Worm (Caenorhabditis elegans) whole organism, midembryonic: ENCODE measurements around the gene Y55D9A.2.
A peak's percentile ranks its signal among the peaks of the same experiment; 100 is the strongest.

Source experiments
- T22C8.4 ChIP-seq: fragments of 200-800 bp; sonication (Bioruptor generic); IDR thresholded peaks from 2 replicates; pipeline ENCODE4 v1.3.6; 2022; ENCODE audit warnings: missing genetic modification characterization, missing compliant biosample characterization
- cog-1 ChIP-seq: sonication (generic microtip); optimal IDR thresholded peaks from 2 replicates; lab custom pipeline; 2016; ENCODE audit warnings: missing genetic modification characterization, missing compliant biosample characterization
- flt-1 ChIP-seq: fragments of 200-800 bp; sonication (Bioruptor generic); IDR thresholded peaks from 2 replicates; pipeline ENCODE4 v1.3.6; 2022; ENCODE audit warnings: missing genetic modification characterization, missing compliant biosample characterization
- klf-2 ChIP-seq: fragments of 200-800 bp; sonication (Bioruptor generic); conservative IDR thresholded peaks from 2 replicates; pipeline ENCODE4 v1.3.6; 2022; ENCODE audit warnings: missing genetic modification reagents, missing genetic modification characterization, missing compliant biosample characterization
- med-1 ChIP-seq: sonication (generic microtip); optimal IDR thresholded peaks from 2 replicates; lab custom pipeline; 2017; ENCODE audit warnings: missing genetic modification characterization, mild to moderate bottlenecking, missing compliant biosample characterization, antibody characterized with exemption, missing genetic modification reagents; ENCODE audit not compliant: insufficient read depth
- ref-1 ChIP-seq: fragments of 200-800 bp; sonication (Bioruptor generic); conservative IDR thresholded peaks from 2 replicates; pipeline ENCODE4 v1.3.6; 2022; ENCODE audit warnings: missing genetic modification reagents, missing genetic modification characterization, missing compliant biosample characterization
- tab-1 ChIP-seq: fragments of 200-800 bp; sonication (Bioruptor generic); IDR thresholded peaks from 2 replicates; pipeline ENCODE4 v1.3.6; 2022; ENCODE audit warnings: missing genetic modification characterization, missing compliant biosample characterization
- ztf-23 ChIP-seq: fragments of 200-800 bp; sonication (Bioruptor generic); IDR thresholded peaks from 2 replicates; pipeline ENCODE4 v1.3.6; 2022; ENCODE audit warnings: missing genetic modification reagents, missing genetic modification characterization, missing compliant biosample characterization
- ztf-29 ChIP-seq: fragments of 200-800 bp; sonication (Bioruptor generic); IDR thresholded peaks from 2 replicates; pipeline ENCODE4 v1.3.6; 2022; ENCODE audit warnings: missing genetic modification reagents, missing genetic modification characterization, missing compliant biosample characterization

Y55D9A.2 gene

DNA sequence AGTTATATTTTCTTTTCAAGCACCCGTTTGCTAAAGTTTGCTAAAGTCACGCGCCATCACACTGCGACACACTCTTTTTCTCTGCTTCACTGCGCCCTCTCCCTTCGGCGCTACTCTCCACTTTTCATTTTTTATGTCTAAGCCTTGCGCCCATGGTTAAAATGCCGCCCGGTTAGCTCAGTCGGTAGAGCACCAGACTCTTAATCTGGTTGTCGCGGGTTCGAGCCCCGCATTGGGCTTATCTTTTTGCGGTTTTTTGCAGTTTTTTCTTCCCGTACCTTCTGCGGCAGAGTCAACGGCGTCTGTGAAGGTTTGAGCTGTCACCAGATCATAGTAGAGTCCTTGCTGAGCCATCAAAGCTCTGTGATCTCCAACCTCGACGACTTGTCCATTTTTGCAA is 10.7 kb downstream of the Y55D9A.2 start:
- TF ChIP-seq tab-1 (GFP tag; lab: Robert Waterston, UW) (peak; percentile 80), cog-1 (tag; lab: Kevin White, UChicago) (peak; percentile 59), klf-2 (GFP tag; lab: Robert Waterston, UW) (peak; percentile 69), flt-1 (peak; percentile 63), ref-1 (peak; percentile 51; the same call in 1 of the 2 replicates), ztf-29 (GFP tag; lab: Robert Waterston, UW) (peak; percentile 71; the same call in 1 of the 2 replicates), T22C8.4 (peak; percentile 76), ztf-23 (GFP tag; lab: Robert Waterston, UW) (peak; percentile 88), med-1 (peak; percentile 49)

DNA sequence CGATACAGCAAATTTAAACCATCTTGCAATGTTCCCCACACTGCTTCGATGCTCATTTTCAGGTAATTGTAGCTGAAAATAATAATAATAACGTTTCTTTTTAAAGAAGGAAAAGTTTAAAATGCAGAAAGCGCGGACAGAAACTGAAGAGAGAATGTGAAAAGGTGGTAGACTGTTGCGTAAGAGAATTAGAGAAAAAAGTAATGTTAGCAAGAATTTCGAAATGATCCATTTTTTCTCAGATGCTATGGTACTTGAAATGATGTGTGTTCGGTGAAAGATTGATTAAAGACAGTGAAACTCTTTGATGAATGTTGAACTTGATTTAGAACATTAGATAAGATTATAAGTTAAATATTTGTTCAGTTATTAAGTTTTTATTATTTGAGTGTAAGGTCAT is 14.9 kb downstream of the Y55D9A.2 start, which contains the start of gene cul-6:
cul-6 (minus strand) TSS at position 79 of the 400 bp plus-strand sequence.
- TF ChIP-seq klf-2 (GFP tag; lab: Robert Waterston, UW) = no peak
- TF ChIP-seq flt-1 = no peak
- TF ChIP-seq ztf-29 (GFP tag; lab: Robert Waterston, UW) = no peak
- no peak for TF ChIP-seq ref-1
- TF ChIP-seq ztf-23 (GFP tag; lab: Robert Waterston, UW) = no peak
- no peak for TF ChIP-seq tab-1 (GFP tag; lab: Robert Waterston, UW)
- no peak for TF ChIP-seq med-1
- no peak for TF ChIP-seq cog-1 (tag; lab: Kevin White, UChicago)
- TF ChIP-seq T22C8.4 = no peak

DNA sequence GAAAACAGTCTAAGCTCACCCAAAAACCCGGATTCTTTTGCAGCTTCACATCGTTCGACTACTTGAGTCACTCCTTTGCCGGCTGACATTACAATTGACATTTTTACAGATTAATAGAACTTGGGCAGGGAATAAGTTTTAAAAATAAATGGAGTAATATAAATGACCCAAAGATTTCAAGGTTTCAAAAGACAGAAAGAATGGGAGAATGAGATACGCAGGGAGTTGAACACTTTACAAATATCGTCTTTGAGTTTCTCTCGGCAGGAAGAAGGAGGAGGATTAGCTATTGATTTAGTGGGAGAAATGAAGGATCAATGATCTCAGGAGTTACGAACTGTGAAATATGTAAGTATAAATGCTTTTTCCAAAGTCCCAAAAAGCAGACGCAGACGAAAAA is 19.3 kb downstream of the Y55D9A.2 start, which contains the start of gene K08E7.8:
K08E7.8 (minus strand) TSS at position 101 of the 400 bp plus-strand sequence.
- no peak for TF ChIP-seq klf-2 (GFP tag; lab: Robert Waterston, UW)
- TF ChIP-seq tab-1 (GFP tag; lab: Robert Waterston, UW) = no peak
- TF ChIP-seq ztf-29 (GFP tag; lab: Robert Waterston, UW) = no peak
- no peak for TF ChIP-seq flt-1
- no peak for TF ChIP-seq med-1
- no peak for TF ChIP-seq ztf-23 (GFP tag; lab: Robert Waterston, UW)
- TF ChIP-seq cog-1 (tag; lab: Kevin White, UChicago) = no peak
- TF ChIP-seq T22C8.4 = no peak
- TF ChIP-seq ref-1 = no peak

DNA sequence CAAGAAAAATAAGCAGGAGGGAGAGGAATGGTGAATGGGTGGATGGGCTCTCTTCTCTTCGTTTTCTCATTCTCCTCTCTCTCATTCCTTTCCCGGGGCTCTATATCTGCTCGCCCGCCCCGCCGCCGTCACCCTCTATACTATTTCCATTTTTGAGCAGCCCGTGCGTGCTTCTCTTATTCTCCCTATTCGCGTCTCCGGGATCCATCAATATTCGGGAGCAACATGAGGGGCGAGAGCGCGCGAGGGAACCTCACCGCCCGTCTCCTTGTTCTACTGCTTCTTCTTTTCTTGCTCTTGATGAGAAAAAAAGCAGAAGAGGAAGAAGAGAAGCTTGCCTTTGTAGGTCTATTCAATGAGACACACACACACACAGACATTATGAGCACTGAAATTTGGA is 21.1 kb downstream of the Y55D9A.2 start:
- TF ChIP-seq flt-1 (no peak), ref-1 (0 out of 2 replicates have a peak, but pooled peaks have one; percentile 44), klf-2 (GFP tag; lab: Robert Waterston, UW) (no peak), T22C8.4 (no peak), cog-1 (tag; lab: Kevin White, UChicago) (no peak), ztf-23 (GFP tag; lab: Robert Waterston, UW) (0 out of 2 replicates have a peak, but pooled peaks have one; percentile 6), med-1 (no peak), tab-1 (GFP tag; lab: Robert Waterston, UW) (no peak)

DNA sequence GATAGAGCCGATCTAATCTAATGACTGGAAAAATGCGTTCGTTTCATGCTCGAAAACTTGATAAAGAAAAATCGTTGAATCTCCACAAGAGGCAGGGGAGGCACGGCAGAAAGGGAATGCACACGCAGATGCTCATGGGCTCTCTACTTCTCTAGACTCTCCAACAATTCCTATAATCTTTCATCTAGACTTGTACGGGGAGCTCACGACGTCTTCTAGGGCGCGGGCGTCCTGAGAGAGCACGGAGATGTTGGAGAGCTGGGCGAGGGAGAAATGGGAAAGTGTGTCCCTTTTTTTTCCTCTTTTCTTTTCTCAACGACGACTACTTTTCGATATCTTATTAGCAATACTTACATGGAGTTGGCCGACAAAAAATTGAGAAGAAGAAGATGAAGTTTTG is 22.1 kb downstream of the Y55D9A.2 start:
- TF ChIP-seq med-1 = no peak
- no peak for TF ChIP-seq T22C8.4
- TF ChIP-seq ztf-29 (GFP tag; lab: Robert Waterston, UW) = no peak
- no peak for TF ChIP-seq tab-1 (GFP tag; lab: Robert Waterston, UW)
- no peak for TF ChIP-seq cog-1 (tag; lab: Kevin White, UChicago)
- no peak for TF ChIP-seq ztf-23 (GFP tag; lab: Robert Waterston, UW)
- TF ChIP-seq klf-2 (GFP tag; lab: Robert Waterston, UW) = no peak
- TF ChIP-seq flt-1 = no peak
- no peak for TF ChIP-seq ref-1

DNA sequence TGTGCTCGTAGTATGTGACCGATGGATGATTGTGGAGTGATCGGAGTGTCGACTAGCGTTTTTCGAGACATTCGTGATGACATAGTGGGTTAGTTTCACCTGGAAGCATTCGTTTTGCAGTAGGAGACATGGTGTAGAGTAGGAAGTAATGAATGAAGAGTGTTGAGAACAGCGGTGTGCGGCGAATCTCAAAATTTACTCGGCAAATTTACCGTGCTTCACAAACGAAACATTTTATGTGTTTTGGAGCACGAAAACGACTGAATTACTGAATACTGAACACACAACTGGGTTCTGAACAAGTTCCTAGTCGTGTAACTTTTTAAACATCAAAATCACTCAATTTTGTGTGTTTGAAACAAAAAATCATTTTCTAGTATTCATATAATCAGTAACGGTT is 24.2 kb downstream of the Y55D9A.2 start, which contains the start of gene K08E7.6:
K08E7.6 (minus strand) TSS at position 101 of the 400 bp plus-strand sequence.
- no peak for TF ChIP-seq med-1
- no peak for TF ChIP-seq klf-2 (GFP tag; lab: Robert Waterston, UW)
- TF ChIP-seq flt-1 = no peak
- TF ChIP-seq ref-1 = no peak
- no peak for TF ChIP-seq T22C8.4
- no peak for TF ChIP-seq ztf-23 (GFP tag; lab: Robert Waterston, UW)
- TF ChIP-seq cog-1 (tag; lab: Kevin White, UChicago) = no peak

DNA sequence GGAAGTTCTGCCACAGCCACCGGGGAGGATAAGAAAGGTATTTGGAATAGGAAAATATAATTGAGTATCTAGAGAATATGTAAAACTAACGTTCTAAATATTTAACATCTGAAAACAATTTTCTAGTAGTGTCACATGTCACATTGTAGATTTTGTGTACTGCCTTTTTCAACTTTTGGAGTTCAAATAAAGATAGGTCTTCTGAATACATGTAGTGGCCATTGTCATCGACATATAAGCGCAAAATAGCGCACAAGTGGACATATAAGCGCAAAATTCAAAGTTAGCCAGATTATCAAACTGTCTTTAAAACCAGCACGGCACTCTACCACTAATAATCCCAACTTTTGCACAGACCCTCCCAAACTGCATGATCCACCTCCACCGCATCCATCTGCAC is 31.0 kb downstream of the Y55D9A.2 start:
- TF ChIP-seq cog-1 (tag; lab: Kevin White, UChicago) (no peak), T22C8.4 (no peak), ztf-29 (GFP tag; lab: Robert Waterston, UW) (no peak), klf-2 (GFP tag; lab: Robert Waterston, UW) (no peak), ztf-23 (GFP tag; lab: Robert Waterston, UW) (no peak), ref-1 (no peak), med-1 (no peak), tab-1 (GFP tag; lab: Robert Waterston, UW) (no peak), flt-1 (no peak)

DNA sequence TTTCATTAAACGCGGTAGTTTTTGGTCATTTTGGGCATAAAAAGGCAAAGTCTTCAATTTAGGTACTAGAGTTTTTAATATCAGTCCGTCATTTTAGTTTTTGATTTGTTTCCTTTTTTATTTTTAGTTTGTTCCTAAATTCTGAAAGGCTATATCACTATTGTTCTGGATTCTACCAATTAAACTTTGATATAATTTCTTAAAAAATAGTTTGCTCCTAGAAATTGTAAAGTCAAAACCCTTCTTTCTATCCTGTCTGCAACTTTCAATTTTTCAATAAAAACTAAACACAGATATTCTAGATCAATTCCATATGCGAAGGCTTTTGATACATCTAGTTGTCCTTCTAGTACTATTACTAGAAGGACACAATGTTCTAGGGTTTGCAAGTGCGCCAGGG is 32.2 kb downstream of the Y55D9A.2 start, which contains the start of gene K08E7.5:
K08E7.5 (plus strand) TSS at position 301 of the 400 bp plus-strand sequence.
- TF ChIP-seq ztf-23 (GFP tag; lab: Robert Waterston, UW) = no peak

DNA sequence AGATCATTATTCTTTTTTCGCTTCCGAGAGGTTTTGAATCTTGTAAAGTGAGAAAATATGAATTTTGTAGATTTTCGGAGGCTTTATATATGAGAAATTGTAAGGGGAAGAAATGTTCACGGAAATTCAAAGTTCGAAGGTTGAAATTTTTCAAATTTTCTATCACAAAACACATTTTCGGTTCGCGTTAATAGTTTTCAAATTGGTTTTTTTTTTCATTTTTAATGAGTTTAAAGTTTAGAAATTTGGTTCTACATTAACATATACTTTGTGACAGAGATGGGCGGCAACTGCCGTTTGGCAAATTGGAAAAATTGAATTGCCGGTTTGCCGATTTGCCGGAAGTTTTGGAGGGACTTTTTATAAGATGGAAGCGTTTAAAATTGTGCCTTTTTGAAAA is 34.2 kb downstream of the Y55D9A.2 start, which contains the start of gene K08E7.4:
K08E7.4 (minus strand) TSS at position 101 of the 400 bp plus-strand sequence.
- no peak for TF ChIP-seq ztf-23 (GFP tag; lab: Robert Waterston, UW)
- no peak for TF ChIP-seq ztf-29 (GFP tag; lab: Robert Waterston, UW)
- TF ChIP-seq tab-1 (GFP tag; lab: Robert Waterston, UW) = no peak
- no peak for TF ChIP-seq T22C8.4
- no peak for TF ChIP-seq med-1
- TF ChIP-seq klf-2 (GFP tag; lab: Robert Waterston, UW) = no peak
- TF ChIP-seq ref-1 = no peak
- TF ChIP-seq flt-1 = no peak
- TF ChIP-seq cog-1 (tag; lab: Kevin White, UChicago) = no peak

DNA sequence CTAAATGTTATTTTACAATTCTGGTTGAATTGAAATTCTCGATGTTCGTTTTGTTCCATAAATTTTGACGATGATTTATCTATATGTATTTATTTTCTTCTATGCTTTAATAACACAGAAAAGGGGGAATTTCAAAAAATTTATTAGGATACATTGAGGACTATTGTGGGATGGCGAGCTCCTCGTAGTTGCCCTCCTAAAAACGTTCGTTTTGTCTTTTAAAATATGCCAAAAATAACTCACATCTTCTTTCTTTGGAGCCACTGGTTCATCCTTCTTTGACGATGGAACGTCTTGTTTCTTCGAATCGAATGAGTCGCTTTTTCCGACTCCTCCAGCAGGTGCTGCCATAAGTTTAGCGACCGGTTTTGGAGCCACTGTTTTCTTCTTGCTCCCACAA is 34.7 kb downstream of the Y55D9A.2 start:
- TF ChIP-seq tab-1 (GFP tag; lab: Robert Waterston, UW) = no peak
- TF ChIP-seq ztf-23 (GFP tag; lab: Robert Waterston, UW) = no peak
- TF ChIP-seq klf-2 (GFP tag; lab: Robert Waterston, UW) = no peak
- no peak for TF ChIP-seq T22C8.4
- TF ChIP-seq flt-1 = no peak
- TF ChIP-seq med-1 = no peak
- no peak for TF ChIP-seq ref-1
- no peak for TF ChIP-seq ztf-29 (GFP tag; lab: Robert Waterston, UW)
- TF ChIP-seq cog-1 (tag; lab: Kevin White, UChicago) = no peak
